Worm (Caenorhabditis elegans) whole organism, midembryonic: Measurements from ENCODE around the gene degt-1.

Source experiments
- T22C8.4 ChIP-seq: fragments of 200-800 bp; sonication (Bioruptor generic); IDR thresholded peaks from 2 replicates; pipeline ENCODE4 v1.3.6; 2022; ENCODE audit warnings: missing genetic modification characterization, missing compliant biosample characterization
- cog-1 ChIP-seq: sonication (generic microtip); optimal IDR thresholded peaks from 2 replicates; lab custom pipeline; 2016; ENCODE audit warnings: missing genetic modification characterization, missing compliant biosample characterization
- flt-1 ChIP-seq: fragments of 200-800 bp; sonication (Bioruptor generic); IDR thresholded peaks from 2 replicates; pipeline ENCODE4 v1.3.6; 2022; ENCODE audit warnings: missing genetic modification characterization, missing compliant biosample characterization
- klf-2 ChIP-seq: fragments of 200-800 bp; sonication (Bioruptor generic); conservative IDR thresholded peaks from 2 replicates; pipeline ENCODE4 v1.3.6; 2022; ENCODE audit warnings: missing genetic modification reagents, missing genetic modification characterization, missing compliant biosample characterization
- med-1 ChIP-seq: sonication (generic microtip); optimal IDR thresholded peaks from 2 replicates; lab custom pipeline; 2017; ENCODE audit warnings: missing genetic modification characterization, mild to moderate bottlenecking, missing compliant biosample characterization, antibody characterized with exemption, missing genetic modification reagents; ENCODE audit not compliant: insufficient read depth
- ref-1 ChIP-seq: fragments of 200-800 bp; sonication (Bioruptor generic); conservative IDR thresholded peaks from 2 replicates; pipeline ENCODE4 v1.3.6; 2022; ENCODE audit warnings: missing genetic modification reagents, missing genetic modification characterization, missing compliant biosample characterization
- tab-1 ChIP-seq: fragments of 200-800 bp; sonication (Bioruptor generic); IDR thresholded peaks from 2 replicates; pipeline ENCODE4 v1.3.6; 2022; ENCODE audit warnings: missing genetic modification characterization, missing compliant biosample characterization
- ztf-23 ChIP-seq: fragments of 200-800 bp; sonication (Bioruptor generic); IDR thresholded peaks from 2 replicates; pipeline ENCODE4 v1.3.6; 2022; ENCODE audit warnings: missing genetic modification reagents, missing genetic modification characterization, missing compliant biosample characterization
- ztf-29 ChIP-seq: fragments of 200-800 bp; sonication (Bioruptor generic); IDR thresholded peaks from 2 replicates; pipeline ENCODE4 v1.3.6; 2022; ENCODE audit warnings: missing genetic modification reagents, missing genetic modification characterization, missing compliant biosample characterization

The degt-1 gene

ce11 chrV:10539114-10539513 lies 1.0 kb upstream of the degt-1 start, which contains the start of gene F25D1.8:
F25D1.8 (plus strand) TSS chrV:10539414.
- TF ChIP-seq klf-2 (GFP tag; lab: Robert Waterston, UW) (no peak), ztf-29 (GFP tag; lab: Robert Waterston, UW) (no peak), flt-1 (GFP tag; lab: Robert Waterston, UW) (no peak), T22C8.4 (GFP tag; lab: Robert Waterston, UW) (no peak), cog-1 (tag; lab: Kevin White, UChicago) (no peak), tab-1 (no peak), med-1 (no peak), ztf-23 (GFP tag; lab: Robert Waterston, UW) (no peak), ref-1 (GFP tag; lab: Robert Waterston, UW) (no peak)

ce11 chrV:10546749-10547148 lies 6.6 kb downstream of the degt-1 start, which contains the start of gene F25D1.5:
F25D1.5 (minus strand) TSS chrV:10546783.
- TF ChIP-seq ref-1 (GFP tag; lab: Robert Waterston, UW): no peak
- TF ChIP-seq ztf-23 (GFP tag; lab: Robert Waterston, UW): no peak
- TF ChIP-seq T22C8.4 (GFP tag; lab: Robert Waterston, UW): no peak
- TF ChIP-seq med-1: no peak
- no peak for TF ChIP-seq klf-2 (GFP tag; lab: Robert Waterston, UW)
- TF ChIP-seq cog-1 (tag; lab: Kevin White, UChicago): no peak
- TF ChIP-seq ztf-29 (GFP tag; lab: Robert Waterston, UW): no peak
- no peak for TF ChIP-seq flt-1 (GFP tag; lab: Robert Waterston, UW)
- TF ChIP-seq tab-1: no peak

ce11 chrV:10548981-10549380 lies 8.9 kb downstream of the degt-1 start, which contains the start of gene srd-34:
srd-34 (minus strand) TSS chrV:10549081.
- no peak for TF ChIP-seq ztf-29 (GFP tag; lab: Robert Waterston, UW)
- no peak for TF ChIP-seq ref-1 (GFP tag; lab: Robert Waterston, UW)
- no peak for TF ChIP-seq flt-1 (GFP tag; lab: Robert Waterston, UW)
- no peak for TF ChIP-seq ztf-23 (GFP tag; lab: Robert Waterston, UW)
- TF ChIP-seq T22C8.4 (GFP tag; lab: Robert Waterston, UW): no peak
- TF ChIP-seq med-1: no peak
- no peak for TF ChIP-seq klf-2 (GFP tag; lab: Robert Waterston, UW)
- TF ChIP-seq cog-1 (tag; lab: Kevin White, UChicago): no peak
- TF ChIP-seq tab-1: no peak

- TF ChIP-seq cog-1 (tag; lab: Kevin White, UChicago) (no peak), klf-2 (GFP tag; lab: Robert Waterston, UW) (no peak), med-1 (no peak), T22C8.4 (GFP tag; lab: Robert Waterston, UW) (no peak), flt-1 (GFP tag; lab: Robert Waterston, UW) (no peak), ztf-23 (GFP tag; lab: Robert Waterston, UW) (no peak), tab-1 (no peak), ztf-29 (GFP tag; lab: Robert Waterston, UW) (no peak), ref-1 (GFP tag; lab: Robert Waterston, UW) (no peak)
Observed at ce11 chrV:10549717-10550116, 9.6 kb downstream of the degt-1 start, which contains the start of gene F32G8.2. F32G8.2 (plus strand) TSS chrV:10550017.

ce11 chrV:10555239-10555638 lies 15.1 kb downstream of the degt-1 start, which contains the start of gene F32G8.3:
F32G8.3 (minus strand) TSS chrV:10555339.
- no peak for TF ChIP-seq klf-2 (GFP tag; lab: Robert Waterston, UW)
- no peak for TF ChIP-seq ztf-29 (GFP tag; lab: Robert Waterston, UW)
- no peak for TF ChIP-seq med-1

- no peak for TF ChIP-seq ztf-29 (GFP tag; lab: Robert Waterston, UW)
- no peak for TF ChIP-seq ztf-23 (GFP tag; lab: Robert Waterston, UW)
- no peak for TF ChIP-seq flt-1 (GFP tag; lab: Robert Waterston, UW)
- no peak for TF ChIP-seq tab-1
- TF ChIP-seq T22C8.4 (GFP tag; lab: Robert Waterston, UW): no peak
- no peak for TF ChIP-seq klf-2 (GFP tag; lab: Robert Waterston, UW)
- no peak for TF ChIP-seq cog-1 (tag; lab: Kevin White, UChicago)
- TF ChIP-seq med-1: no peak
- TF ChIP-seq ref-1 (GFP tag; lab: Robert Waterston, UW): no peak
Observed at ce11 chrV:10556362-10556761, 16.2 kb downstream of the degt-1 start.

ce11 chrV:10557094-10557493 lies 17.0 kb downstream of the degt-1 start:
- TF ChIP-seq med-1 (no peak), ref-1 (GFP tag; lab: Robert Waterston, UW) (no peak), tab-1 (no peak), ztf-23 (GFP tag; lab: Robert Waterston, UW) (no peak), klf-2 (GFP tag; lab: Robert Waterston, UW) (no peak), cog-1 (tag; lab: Kevin White, UChicago) (no peak), flt-1 (GFP tag; lab: Robert Waterston, UW) (no peak), T22C8.4 (GFP tag; lab: Robert Waterston, UW) (no peak)

ce11 chrV:10557676-10558075 lies 17.6 kb downstream of the degt-1 start, which contains the start of gene best-14:
best-14 (plus strand) TSS chrV:10557976.
- TF ChIP-seq cog-1 (tag; lab: Kevin White, UChicago) (no peak), klf-2 (GFP tag; lab: Robert Waterston, UW) (no peak), T22C8.4 (GFP tag; lab: Robert Waterston, UW) (no peak), ztf-29 (GFP tag; lab: Robert Waterston, UW) (no peak), ref-1 (GFP tag; lab: Robert Waterston, UW) (no peak), tab-1 (no peak), flt-1 (GFP tag; lab: Robert Waterston, UW) (no peak), ztf-23 (GFP tag; lab: Robert Waterston, UW) (no peak), med-1 (no peak)

- TF ChIP-seq med-1: no peak
- TF ChIP-seq flt-1 (GFP tag; lab: Robert Waterston, UW): no peak
- TF ChIP-seq klf-2 (GFP tag; lab: Robert Waterston, UW): no peak
- TF ChIP-seq cog-1 (tag; lab: Kevin White, UChicago): no peak
- TF ChIP-seq ztf-29 (GFP tag; lab: Robert Waterston, UW): no peak
- no peak for TF ChIP-seq T22C8.4 (GFP tag; lab: Robert Waterston, UW)
- no peak for TF ChIP-seq ref-1 (GFP tag; lab: Robert Waterston, UW)
- no peak for TF ChIP-seq tab-1
- no peak for TF ChIP-seq ztf-23 (GFP tag; lab: Robert Waterston, UW)
Observed at ce11 chrV:10560621-10561020, 20.5 kb downstream of the degt-1 start, which contains the start of gene col-152. col-152 (plus strand) TSS chrV:10560921.
